Worm (Caenorhabditis elegans) whole organism, L3 larva: ENCODE measurements around the gene W02G9.3.

ENCODE experiments used
- ZK546.5 ChIP-seq: sonication (generic microtip); optimal IDR thresholded peaks from 2 replicates; lab custom pipeline; 2017; ENCODE audit warnings: missing biosample characterization, missing genetic modification characterization
- aly-2 ChIP-seq: fragments of 150-350 bp; optimal IDR thresholded peaks from 2 replicates; lab custom pipeline; 2014; ENCODE audit warnings: missing biosample characterization, missing genetic modification characterization
- ceh-82 ChIP-seq: fragments of 150-350 bp; optimal IDR thresholded peaks from 2 replicates; lab custom pipeline; 2014; ENCODE audit warnings: missing biosample characterization, missing genetic modification characterization
- ceh-9 ChIP-seq: sonication (generic microtip); optimal IDR thresholded peaks from 2 replicates; lab custom pipeline; 2018; ENCODE audit warnings: missing biosample characterization, missing genetic modification characterization
- daf-12 ChIP-seq: fragments of 150-350 bp; optimal IDR thresholded peaks from 2 replicates; lab custom pipeline; 2014; ENCODE audit warnings: missing biosample characterization, missing genetic modification reagents, missing genetic modification characterization
- egl-27 ChIP-seq: sonication (generic microtip); optimal IDR thresholded peaks from 4 replicates; lab custom pipeline; 2017; ENCODE audit warnings: missing biosample characterization, missing genetic modification reagents, missing genetic modification characterization
- egl-5 ChIP-seq: fragments of 150-350 bp; optimal IDR thresholded peaks from 2 replicates; lab custom pipeline; 2017; ENCODE audit warnings: missing biosample characterization, missing genetic modification reagents, missing genetic modification characterization, inconsistent platforms
- elt-3 ChIP-seq, 3 experiments: fragments of 150-350 bp in 1 of 3; sonication (generic microtip) in 2 of 3; optimal IDR thresholded peaks; 2 replicates in 2 of 3; 4 replicates in 1 of 3; lab custom pipeline; 2014 to 2017; ENCODE audit warnings: missing biosample characterization in 3 of 3, missing genetic modification characterization in 3 of 3
- fkh-10 ChIP-seq: sonication (generic microtip); optimal IDR thresholded peaks from 2 replicates; lab custom pipeline; 2017; ENCODE audit warnings: missing biosample characterization, missing genetic modification reagents, missing genetic modification characterization
- fkh-2 ChIP-seq: fragments of 150-350 bp; optimal IDR thresholded peaks from 2 replicates; lab custom pipeline; 2014; ENCODE audit warnings: missing biosample characterization, missing genetic modification reagents, missing genetic modification characterization
- fos-1 ChIP-seq: fragments of 150-350 bp; optimal IDR thresholded peaks from 2 replicates; lab custom pipeline; 2014; ENCODE audit warnings: missing biosample characterization, missing genetic modification characterization
- hmg-11 ChIP-seq: sonication (generic microtip); optimal IDR thresholded peaks from 2 replicates; lab custom pipeline; 2016; ENCODE audit warnings: missing genetic modification characterization, missing compliant biosample characterization
- jun-1 ChIP-seq: fragments of 150-350 bp; optimal IDR thresholded peaks from 2 replicates; lab custom pipeline; 2014; ENCODE audit warnings: missing biosample characterization, missing genetic modification reagents, missing genetic modification characterization
- mdl-1 ChIP-seq: fragments of 150-350 bp; optimal IDR thresholded peaks from 2 replicates; lab custom pipeline; 2014; ENCODE audit warnings: missing biosample characterization, missing genetic modification characterization
- mml-1 ChIP-seq: fragments of 150-350 bp; sonication (generic microtip); optimal IDR thresholded peaks from 3 replicates; lab custom pipeline; 2014; ENCODE audit warnings: missing biosample characterization, missing genetic modification characterization
- nfya-1 ChIP-seq: sonication (generic microtip); optimal IDR thresholded peaks from 2 replicates; lab custom pipeline; 2017; ENCODE audit warnings: missing genetic modification characterization, mild to moderate bottlenecking, missing compliant biosample characterization, antibody characterized with exemption, moderate library complexity; ENCODE audit not compliant: insufficient read depth
- nhr-12 ChIP-seq: fragments of 150-350 bp; optimal IDR thresholded peaks from 2 replicates; lab custom pipeline; 2014; ENCODE audit warnings: missing biosample characterization, missing genetic modification characterization
- nhr-237 ChIP-seq: fragments of 150-350 bp; optimal IDR thresholded peaks from 2 replicates; lab custom pipeline; 2014; ENCODE audit warnings: missing biosample characterization, missing genetic modification characterization
- nhr-25 ChIP-seq: sonication (generic microtip); optimal IDR thresholded peaks from 2 replicates; lab custom pipeline; 2017; ENCODE audit warnings: missing biosample characterization, missing genetic modification characterization
- nhr-43 ChIP-seq: sonication (generic microtip); optimal IDR thresholded peaks from 2 replicates; lab custom pipeline; 2016; ENCODE audit warnings: mild to moderate bottlenecking, missing genetic modification characterization, missing compliant biosample characterization; ENCODE audit not compliant: poor library complexity, severe bottlenecking
- nhr-67 ChIP-seq: fragments of 150-350 bp; optimal IDR thresholded peaks from 2 replicates; lab custom pipeline; 2014; ENCODE audit warnings: missing biosample characterization, missing genetic modification characterization
- nhr-76 ChIP-seq: fragments of 150-350 bp; sonication (generic microtip); optimal IDR thresholded peaks from 5 replicates; lab custom pipeline; 2014; ENCODE audit warnings: missing biosample characterization, missing genetic modification characterization
- nhr-77 ChIP-seq: fragments of 150-350 bp; optimal IDR thresholded peaks from 2 replicates; lab custom pipeline; 2014; ENCODE audit warnings: missing biosample characterization, missing genetic modification characterization
- pha-4 ChIP-seq: fragments of 150-350 bp; optimal IDR thresholded peaks from 2 replicates; lab custom pipeline; 2014; ENCODE audit warnings: missing biosample characterization, missing genetic modification reagents, missing genetic modification characterization
- pqm-1 ChIP-seq: fragments of 150-350 bp; optimal IDR thresholded peaks from 2 replicates; lab custom pipeline; 2017; ENCODE audit warnings: missing biosample characterization, missing genetic modification characterization, inconsistent platforms
- sea-2 ChIP-seq: fragments of 150-350 bp; sonication (generic microtip); optimal IDR thresholded peaks from 4 replicates; lab custom pipeline; 2014; ENCODE audit warnings: missing biosample characterization, missing genetic modification reagents, missing genetic modification characterization
- skn-1 ChIP-seq: fragments of 150-350 bp; optimal IDR thresholded peaks from 2 replicates; lab custom pipeline; 2014; ENCODE audit warnings: missing biosample characterization, missing genetic modification characterization
- tbx-2 ChIP-seq: sonication (generic microtip); optimal IDR thresholded peaks from 2 replicates; lab custom pipeline; 2016; ENCODE audit warnings: mild to moderate bottlenecking, missing genetic modification characterization, missing compliant biosample characterization
- unc-39 ChIP-seq: sonication (generic microtip); optimal IDR thresholded peaks from 4 replicates; lab custom pipeline; 2017; ENCODE audit warnings: missing biosample characterization, missing genetic modification characterization
- unc-62 ChIP-seq: fragments of 150-350 bp; sonication (generic microtip); optimal IDR thresholded peaks from 4 replicates; lab custom pipeline; 2014; ENCODE audit warnings: missing biosample characterization, missing genetic modification reagents, missing genetic modification characterization
- zag-1 ChIP-seq: fragments of 150-350 bp; optimal IDR thresholded peaks from 2 replicates; lab custom pipeline; 2014; ENCODE audit warnings: missing biosample characterization, missing genetic modification characterization
- ztf-11 ChIP-seq: fragments of 150-350 bp; optimal IDR thresholded peaks from 2 replicates; lab custom pipeline; 2014; ENCODE audit warnings: missing biosample characterization, missing genetic modification characterization
- ztf-4 ChIP-seq: fragments of 150-350 bp; optimal IDR thresholded peaks from 2 replicates; lab custom pipeline; 2014; ENCODE audit warnings: missing biosample characterization, missing genetic modification characterization

W02G9.3 gene

DNA sequence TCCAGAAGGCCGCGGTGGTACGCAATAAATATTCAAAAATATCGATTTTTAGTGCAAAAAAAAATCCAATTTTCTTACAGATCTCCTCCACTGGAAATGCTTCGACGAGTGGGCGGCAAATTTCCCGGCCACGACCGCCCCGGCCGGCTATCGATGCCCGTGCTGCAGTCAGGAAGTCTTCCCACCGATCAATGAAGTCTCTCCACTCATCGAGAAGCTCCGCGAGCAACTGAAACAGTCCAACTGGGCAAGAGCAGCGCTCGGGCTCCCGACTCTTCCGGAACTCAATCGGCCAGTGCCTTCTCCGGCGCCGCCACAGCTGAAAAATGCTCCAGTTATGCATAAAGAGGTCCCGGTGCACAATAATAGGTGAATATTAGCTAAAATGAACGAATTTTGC is 23.1 kb downstream of the W02G9.3 start, which contains the start of gene Y45G12B.3:
Y45G12B.3 (minus strand) TSS at position 320 of the 400 bp plus-strand sequence.
- TF ChIP-seq nhr-12 (tag; lab: Kevin White, UChicago), result no peak
- TF ChIP-seq fkh-10, result no peak
- no peak for TF ChIP-seq mdl-1 (tag; lab: Kevin White, UChicago)
- no peak for TF ChIP-seq fos-1 (tag; lab: Kevin White, UChicago)
- no peak for TF ChIP-seq ceh-9
- TF ChIP-seq pha-4 (tag; lab: Kevin White, UChicago), result no peak
- TF ChIP-seq, all 47 proteins: peak for 0

DNA sequence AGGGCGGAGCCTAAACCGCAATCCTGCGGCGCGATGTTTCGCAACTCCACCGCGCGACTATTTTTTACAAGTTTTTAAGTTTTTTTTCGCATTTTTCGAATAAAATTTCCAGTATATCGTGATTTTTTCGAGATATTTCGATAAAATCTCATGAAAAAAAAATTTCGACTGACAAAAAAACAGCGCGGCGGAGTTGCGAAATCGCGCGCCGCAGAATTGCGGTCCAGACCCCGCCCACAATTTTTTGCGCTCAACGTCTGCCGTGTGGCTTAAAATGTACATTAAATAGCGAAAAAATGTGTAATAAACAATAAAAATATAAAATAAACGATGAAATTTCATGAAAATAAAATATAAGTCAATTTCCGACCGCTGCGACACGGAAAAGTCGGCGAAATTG is 24.9 kb downstream of the W02G9.3 start:
- TF ChIP-seq unc-62 (GFP tag; lab: Kevin White, UChicago) (no peak), ceh-82 (tag; lab: Kevin White, UChicago) (no peak), nhr-76 (tag; lab: Kevin White, UChicago) (no peak), nhr-12 (tag; lab: Kevin White, UChicago) (no peak), ceh-9 (no peak), jun-1 (tag; lab: Kevin White, UChicago) (no peak), mdl-1 (tag; lab: Kevin White, UChicago) (no peak), pqm-1 (no peak), ZK546.5 (tag; lab: Kevin White, UChicago) (no peak), nhr-67 (no peak), egl-27 (tag; lab: Kevin White, UChicago) (no peak), daf-12 (tag; lab: Kevin White, UChicago) (no peak), zag-1 (tag; lab: Kevin White, UChicago) (no peak), fkh-2 (tag; lab: Kevin White, UChicago) (no peak), mml-1 (tag; lab: Kevin White, UChicago) (no peak), nhr-77 (no peak), hmg-11 (tag; lab: Kevin White, UChicago) (no peak), ztf-11 (tag; lab: Kevin White, UChicago) (no peak)

DNA sequence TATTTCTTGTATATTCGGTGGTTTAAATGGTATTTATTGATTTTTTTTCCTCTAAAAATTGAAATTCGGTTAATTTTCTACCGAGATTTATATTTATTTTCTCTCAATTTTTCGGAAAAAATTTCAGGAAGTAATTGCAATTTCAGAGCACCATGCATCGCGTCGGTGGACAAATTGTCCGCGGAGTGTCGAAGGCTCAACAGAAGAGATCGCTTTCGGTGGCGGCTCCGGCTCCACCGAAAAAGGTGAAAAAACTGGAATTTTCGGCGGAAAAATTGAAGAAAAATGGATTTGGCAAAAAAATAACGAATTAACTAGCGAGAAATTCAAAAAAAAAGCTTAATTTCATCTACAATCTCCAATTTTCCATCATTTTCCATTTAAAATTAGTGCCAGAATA is 26.0 kb downstream of the W02G9.3 start, which contains the start of gene nuo-5:
nuo-5 (plus strand) TSS at position 147 of the 400 bp plus-strand sequence.
- TF ChIP-seq skn-1 (no peak), nfya-1 (tag; lab: Kevin White, UChicago) (no peak), mdl-1 (tag; lab: Kevin White, UChicago) (no peak), pha-4 (tag; lab: Kevin White, UChicago) (no peak), nhr-25 (tag; lab: Kevin White, UChicago) (no peak), egl-5 (tag; lab: Kevin White, UChicago) (no peak), aly-2 (tag; lab: Kevin White, UChicago) (no peak)
- TF ChIP-seq, all 47 proteins: peak for 0

DNA sequence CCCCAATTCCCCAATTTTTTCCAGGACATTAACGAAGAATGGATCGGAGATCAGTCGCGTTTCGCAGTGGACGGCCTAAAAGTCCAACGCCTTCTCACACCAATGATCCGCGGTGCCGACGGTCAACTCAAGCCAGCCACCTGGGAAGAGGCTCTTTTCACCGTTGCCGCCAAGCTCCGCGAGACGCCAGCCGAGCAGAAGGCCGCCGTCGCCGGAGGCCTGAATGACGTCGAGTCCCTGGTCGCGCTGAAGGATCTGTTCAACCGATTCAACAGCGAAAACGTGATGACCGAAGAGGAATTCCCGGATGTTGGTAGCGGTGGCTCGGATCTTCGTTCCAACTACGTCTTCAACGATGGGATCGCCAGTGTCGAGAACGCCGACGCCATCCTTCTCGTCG is 30.1 kb downstream of the W02G9.3 start:
- no peak for TF ChIP-seq hmg-11 (tag; lab: Kevin White, UChicago)

DNA sequence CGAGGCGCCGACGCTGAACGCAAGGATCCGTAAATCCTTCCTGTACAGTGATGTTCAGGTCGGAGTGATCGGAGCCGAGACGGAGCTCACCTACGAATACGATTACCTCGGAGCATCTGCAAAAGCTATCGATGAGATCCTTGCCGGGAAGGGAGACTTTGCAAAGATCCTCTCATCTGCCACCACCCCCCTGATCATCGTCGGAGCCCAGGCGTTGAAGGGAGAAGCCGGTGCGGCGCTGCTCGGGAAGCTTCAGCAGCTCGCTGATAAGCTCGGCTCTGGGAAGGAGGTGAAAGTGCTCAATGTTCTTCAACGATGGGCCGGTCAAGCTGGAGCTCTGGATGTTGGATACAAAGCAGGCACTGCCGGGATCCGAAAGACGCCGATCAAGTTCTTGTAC is 30.5 kb downstream of the W02G9.3 start:
- TF ChIP-seq hmg-11 (tag; lab: Kevin White, UChicago) (no peak), sea-2 (GFP tag; lab: Kevin White, UChicago) (no peak), nhr-12 (tag; lab: Kevin White, UChicago) (no peak), tbx-2 (tag; lab: Kevin White, UChicago) (no peak), daf-12 (tag; lab: Kevin White, UChicago) (no peak), ztf-4 (tag; lab: Kevin White, UChicago) (no peak)

DNA sequence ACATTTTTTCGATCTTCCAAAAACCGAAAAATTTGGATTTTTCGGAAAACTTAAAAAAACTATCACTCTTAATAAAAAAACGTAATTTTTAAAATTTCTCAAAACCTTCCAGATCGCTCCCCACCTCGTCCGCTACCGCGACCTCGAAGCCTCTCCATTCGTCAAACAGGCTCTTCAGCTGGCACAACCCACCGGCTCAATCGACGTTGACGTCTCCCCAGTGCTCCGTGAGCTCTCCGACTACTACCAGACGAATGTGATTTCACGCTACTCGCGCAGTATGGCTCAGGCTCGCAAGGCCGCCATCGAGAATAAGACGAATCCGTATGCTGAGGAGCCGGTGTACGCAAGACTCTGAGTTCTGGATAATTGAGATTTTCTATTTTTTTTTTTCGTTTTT is 33.6 kb downstream of the W02G9.3 start:
- TF ChIP-seq elt-3 (tag; optimal IDR thresholded peaks at IDR 0.05; lab: Kevin White, UChicago) (no peak), mml-1 (tag; lab: Kevin White, UChicago) (no peak), ceh-9 (no peak), skn-1 (no peak), daf-12 (tag; lab: Kevin White, UChicago) (no peak), jun-1 (tag; lab: Kevin White, UChicago) (no peak), mdl-1 (tag; lab: Kevin White, UChicago) (no peak), nhr-76 (tag; lab: Kevin White, UChicago) (no peak), nhr-237 (tag; lab: Kevin White, UChicago) (no peak), zag-1 (tag; lab: Kevin White, UChicago) (no peak), unc-39 (tag; lab: Kevin White, UChicago) (no peak), nhr-43 (tag; lab: Kevin White, UChicago) (no peak), pha-4 (tag; lab: Kevin White, UChicago) (no peak)
